Worm (Caenorhabditis elegans): Measurements from ENCODE around the gene attf-2.

DNA sequence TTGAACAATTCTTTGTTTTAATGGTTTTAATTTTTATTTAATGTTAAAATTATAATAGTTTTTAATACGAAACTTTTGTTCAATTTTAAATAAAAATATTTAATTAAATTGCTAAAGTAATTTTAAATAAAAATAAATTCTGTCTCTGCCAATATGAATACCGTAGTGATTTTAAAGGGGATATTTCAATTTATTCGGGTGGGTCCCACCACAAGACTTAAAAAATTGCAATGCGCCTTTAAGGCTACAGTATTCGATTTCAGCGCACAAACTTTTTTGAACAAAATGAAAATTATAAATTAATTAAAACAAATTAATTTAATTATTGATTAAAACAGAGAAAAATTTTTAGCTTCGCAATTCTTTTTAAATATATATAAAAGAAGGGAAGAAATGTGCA is 3.1 kb upstream of the attf-2 start:
- TF ChIP-seq nhr-237 (tag; optimal IDR thresholded peaks at IDR 0.05) = no peak
- TF ChIP-seq elt-3 (tag; optimal IDR thresholded peaks at IDR 0.05) = no peak
- TF ChIP-seq ces-1 (GFP tag; optimal IDR thresholded peaks at IDR 0.05) = no peak
- TF ChIP-seq nhr-76 (tag; optimal IDR thresholded peaks at IDR 0.05) = no peak
- no peak for TF ChIP-seq pha-4 (tag; optimal IDR thresholded peaks at IDR 0.05)

Measured in whole organism, mixed stage, embryonic.